Fruit fly (Drosophila melanogaster): Measurements from ENCODE around the gene CG10834.
A peak's percentile ranks its signal among the peaks of the same experiment; 100 is the strongest.

The CG10834 gene

dm6 chr2L:22107204-22107603 lies at the start of gene CG10834:
Gene CG10834, minus strand, starts transcription at chr2L:22107304.
- no peak for TF ChIP-seq CG13204 (GFP tag; optimal IDR thresholded peaks at IDR 0.05)
- no peak for TF ChIP-seq CG34367 (tag; optimal IDR thresholded peaks at IDR 0.05)
- no peak for TF ChIP-seq gl (tag; optimal IDR thresholded peaks at IDR 0.05)
- TF ChIP-seq CG8159 (tag; optimal IDR thresholded peaks at IDR 0.05) = no peak
- TF ChIP-seq CG14655 (GFP tag; optimal IDR thresholded peaks at IDR 0.05) = no peak
- no peak for TF ChIP-seq CG8301 (tag; optimal IDR thresholded peaks at IDR 0.05)
- no peak for TF ChIP-seq EcR (GFP tag; optimal IDR thresholded peaks at IDR 0.05)
- TF ChIP-seq CG12605 (GFP tag; IDR thresholded peaks at IDR 0.05) = no peak
- no peak for TF ChIP-seq Pif1A (GFP tag; optimal IDR thresholded peaks at IDR 0.05)
- no peak for TF ChIP-seq CG32121 (GFP tag; IDR thresholded peaks at IDR 0.05)
- TF ChIP-seq Pif1B (GFP tag; optimal IDR thresholded peaks at IDR 0.05) = no peak
- TF ChIP-seq CG15710 (tag; optimal IDR thresholded peaks at IDR 0.05) = no peak
- no peak for TF ChIP-seq D1 (tag; optimal IDR thresholded peaks at IDR 0.05)
- TF ChIP-seq CG17806 (tag; optimal IDR thresholded peaks at IDR 0.05) = no peak
- TF ChIP-seq CG10348 (GFP tag; IDR thresholded peaks at IDR 0.05) = no peak

DNA sequence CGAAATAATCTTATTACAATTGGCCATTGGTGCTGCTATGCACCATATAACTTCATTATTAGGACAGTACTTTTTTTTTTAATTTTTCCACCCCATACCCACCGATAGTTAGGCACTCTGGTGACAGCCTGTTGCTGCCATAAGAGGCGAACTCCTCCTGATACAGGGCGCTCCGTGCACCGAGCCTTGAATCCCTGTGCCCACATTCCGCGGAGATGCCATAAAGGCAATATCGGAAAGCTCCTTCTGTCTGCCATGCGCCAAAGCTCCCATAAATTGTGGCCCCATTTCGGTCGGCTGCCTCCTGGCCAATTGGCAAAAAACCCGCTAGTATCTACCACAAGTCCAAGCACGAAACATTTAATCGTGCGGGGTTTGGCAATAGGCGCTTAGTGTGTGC lies 46.1 kb upstream of the CG10834 start:
- TF ChIP-seq rn (GFP tag; IDR thresholded peaks at IDR 0.05) (no peak), Pif1A (GFP tag; optimal IDR thresholded peaks at IDR 0.05) (no peak), fd96Ca (GFP tag; IDR thresholded peaks at IDR 0.05) (no peak), CG8301 (tag; optimal IDR thresholded peaks at IDR 0.05) (no peak), CG9948 (tag; optimal IDR thresholded peaks at IDR 0.05) (no peak), Ets98B (GFP tag; IDR thresholded peaks at IDR 0.05) (no peak), D1 (tag; optimal IDR thresholded peaks at IDR 0.05) (no peak), CG14655 (GFP tag; optimal IDR thresholded peaks at IDR 0.05) (no peak), CG15710 (tag; optimal IDR thresholded peaks at IDR 0.05) (no peak), Pif1B (GFP tag; optimal IDR thresholded peaks at IDR 0.05) (no peak), CG4496 (GFP tag; IDR thresholded peaks at IDR 0.05) (no peak), CG10348 (GFP tag; IDR thresholded peaks at IDR 0.05) (no peak), Snoo (tag; optimal IDR thresholded peaks at IDR 0.05) (no peak), CG8159 (tag; optimal IDR thresholded peaks at IDR 0.05) (no peak), CG34367 (tag; optimal IDR thresholded peaks at IDR 0.05) (no peak)

DNA sequence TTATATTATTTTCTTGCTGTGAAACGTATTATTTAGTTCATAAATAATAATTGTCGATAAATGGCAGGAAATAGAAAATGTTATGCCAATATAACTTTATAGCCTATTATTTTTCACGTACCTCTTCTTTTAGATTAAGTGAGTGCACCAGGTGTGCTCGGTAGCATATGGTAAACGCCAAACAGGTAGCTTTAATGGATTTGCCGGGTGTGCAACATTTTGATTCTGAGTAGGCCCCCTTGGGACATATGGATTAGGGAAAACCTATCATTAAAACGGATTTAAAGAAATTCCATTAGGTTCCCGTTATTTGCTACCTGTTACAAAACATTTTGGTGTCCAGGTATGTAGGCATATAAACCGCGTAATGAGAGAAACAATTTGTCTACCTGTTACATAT lies 44.2 kb upstream of the CG10834 start, which contains the start of gene dunk:
TSS of gene dunk (plus strand) at position 301 of the 400 bp plus-strand sequence.
- TF ChIP-seq Ets98B (GFP tag; IDR thresholded peaks at IDR 0.05) (no peak), CG8301 (tag; optimal IDR thresholded peaks at IDR 0.05) (no peak), D1 (tag; optimal IDR thresholded peaks at IDR 0.05) (no peak), CG34367 (tag; optimal IDR thresholded peaks at IDR 0.05) (no peak), CG14655 (GFP tag; optimal IDR thresholded peaks at IDR 0.05) (no peak), CG12605 (GFP tag; IDR thresholded peaks at IDR 0.05) (no peak), CG13204 (GFP tag; optimal IDR thresholded peaks at IDR 0.05) (no peak), fd96Ca (GFP tag; IDR thresholded peaks at IDR 0.05) (no peak), Pif1B (GFP tag; optimal IDR thresholded peaks at IDR 0.05) (no peak), CG17806 (tag; optimal IDR thresholded peaks at IDR 0.05) (no peak), CG9948 (tag; optimal IDR thresholded peaks at IDR 0.05) (no peak), CG4496 (GFP tag; IDR thresholded peaks at IDR 0.05) (no peak), CG10348 (GFP tag; IDR thresholded peaks at IDR 0.05) (no peak), Pif1A (GFP tag; optimal IDR thresholded peaks at IDR 0.05) (no peak), CG15710 (tag; optimal IDR thresholded peaks at IDR 0.05) (no peak), gl (tag; optimal IDR thresholded peaks at IDR 0.05) (no peak), EcR (GFP tag; optimal IDR thresholded peaks at IDR 0.05) (no peak)

- TF ChIP-seq CG15710 (tag; optimal IDR thresholded peaks at IDR 0.05) (no peak), EcR (GFP tag; optimal IDR thresholded peaks at IDR 0.05) (peak; percentile 11), CG12605 (GFP tag; IDR thresholded peaks at IDR 0.05) (0 out of 2 replicates have a peak, but pooled peaks have one; percentile 16)
Measured at dm6 chr2L:22148713-22149112, 41.6 kb upstream of the CG10834 start.

DNA sequence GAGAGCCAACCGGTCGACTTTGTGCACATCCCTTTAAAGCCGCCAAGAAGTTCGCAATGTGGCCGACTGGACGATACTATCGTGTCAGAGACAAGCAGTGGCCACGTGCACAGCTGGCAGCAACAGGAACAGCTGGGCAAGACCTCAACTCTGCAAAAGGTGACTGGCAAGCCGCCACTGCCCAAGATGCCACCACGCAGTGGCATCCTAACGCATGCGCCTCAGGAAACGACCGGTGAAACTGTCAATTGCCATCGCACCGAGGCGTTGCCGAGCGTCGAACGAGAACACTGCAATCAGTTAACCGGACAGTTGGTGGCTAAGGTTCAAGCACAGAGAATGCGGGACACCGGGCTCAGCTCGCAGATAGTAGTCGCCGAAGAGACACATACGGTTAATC lies 39.1 kb upstream of the CG10834 start:
- TF ChIP-seq CG8159 (tag; optimal IDR thresholded peaks at IDR 0.05) = no peak
- no peak for TF ChIP-seq fd96Ca (GFP tag; IDR thresholded peaks at IDR 0.05)
- TF ChIP-seq CG14655 (GFP tag; optimal IDR thresholded peaks at IDR 0.05) = no peak
- no peak for TF ChIP-seq CG4496 (GFP tag; IDR thresholded peaks at IDR 0.05)
- no peak for TF ChIP-seq CG8301 (tag; optimal IDR thresholded peaks at IDR 0.05)
- no peak for TF ChIP-seq CG17806 (tag; optimal IDR thresholded peaks at IDR 0.05)
- TF ChIP-seq Pif1A (GFP tag; optimal IDR thresholded peaks at IDR 0.05) = no peak
- no peak for TF ChIP-seq CG9948 (tag; optimal IDR thresholded peaks at IDR 0.05)
- TF ChIP-seq EcR (GFP tag; optimal IDR thresholded peaks at IDR 0.05) = no peak
- no peak for TF ChIP-seq CG12605 (GFP tag; IDR thresholded peaks at IDR 0.05)
- TF ChIP-seq CG32121 (GFP tag; IDR thresholded peaks at IDR 0.05) = no peak
- no peak for TF ChIP-seq Snoo (tag; optimal IDR thresholded peaks at IDR 0.05)
- TF ChIP-seq D1 (tag; optimal IDR thresholded peaks at IDR 0.05) = no peak
- TF ChIP-seq gl (tag; optimal IDR thresholded peaks at IDR 0.05) = no peak
- no peak for TF ChIP-seq CG34367 (tag; optimal IDR thresholded peaks at IDR 0.05)
- no peak for TF ChIP-seq Pif1B (GFP tag; optimal IDR thresholded peaks at IDR 0.05)
- TF ChIP-seq CG15710 (tag; optimal IDR thresholded peaks at IDR 0.05) = no peak
- no peak for TF ChIP-seq CG13204 (GFP tag; optimal IDR thresholded peaks at IDR 0.05)
- no peak for TF ChIP-seq rn (GFP tag; IDR thresholded peaks at IDR 0.05)
- no peak for TF ChIP-seq CG10348 (GFP tag; IDR thresholded peaks at IDR 0.05)

dm6 chr2L:22145269-22145917 lies 38.3 kb upstream of the CG10834 start:
- TF ChIP-seq CG12605 (GFP tag; IDR thresholded peaks at IDR 0.05) = peak; percentile 26; the same call in 1 of the 2 replicates
- no peak for TF ChIP-seq EcR (GFP tag; optimal IDR thresholded peaks at IDR 0.05)
